Worm (Caenorhabditis elegans): ENCODE data around the gene nth-1.

The nth-1 gene

ce11 chrIII:4291216-4291691, 2.8 kb downstream of the nth-1 start, which contains the start of gene mcm-5 (continued):
- no peak for TF ChIP-seq tbx-2 (tag; optimal IDR thresholded peaks at IDR 0.05)
- TF ChIP-seq unc-39 (tag; optimal IDR thresholded peaks at IDR 0.05) = no peak
- TF ChIP-seq elt-1 (tag; optimal IDR thresholded peaks at IDR 0.05) = no peak
- TF ChIP-seq ceh-9 (tag; optimal IDR thresholded peaks at IDR 0.05) = no peak
- TF ChIP-seq nhr-12 (tag; optimal IDR thresholded peaks at IDR 0.05) = no peak
- peak; percentile 37 for TF ChIP-seq lin-39 (tag; optimal IDR thresholded peaks at IDR 0.05)
- no peak for TF ChIP-seq elt-2 (tag; optimal IDR thresholded peaks at IDR 0.05)
- no peak for TF ChIP-seq egl-5 (tag; optimal IDR thresholded peaks at IDR 0.05)
- no peak for TF ChIP-seq nhr-76 (tag; optimal IDR thresholded peaks at IDR 0.05)
- TF ChIP-seq nhr-25 (tag; optimal IDR thresholded peaks at IDR 0.05) = peak; percentile 36
- TF ChIP-seq daf-12 (tag; optimal IDR thresholded peaks at IDR 0.05) = no peak
- no peak for TF ChIP-seq mml-1 (tag; optimal IDR thresholded peaks at IDR 0.05)
- TF ChIP-seq nhr-237 (tag; optimal IDR thresholded peaks at IDR 0.05) = no peak
- no peak for TF ChIP-seq fos-1 (tag; optimal IDR thresholded peaks at IDR 0.05)
- no peak for TF ChIP-seq ztf-11 (tag; optimal IDR thresholded peaks at IDR 0.05)
- no peak for TF ChIP-seq aly-2 (tag; optimal IDR thresholded peaks at IDR 0.05)
- TF ChIP-seq nhr-28 (tag; optimal IDR thresholded peaks at IDR 0.05) = no peak

DNA sequence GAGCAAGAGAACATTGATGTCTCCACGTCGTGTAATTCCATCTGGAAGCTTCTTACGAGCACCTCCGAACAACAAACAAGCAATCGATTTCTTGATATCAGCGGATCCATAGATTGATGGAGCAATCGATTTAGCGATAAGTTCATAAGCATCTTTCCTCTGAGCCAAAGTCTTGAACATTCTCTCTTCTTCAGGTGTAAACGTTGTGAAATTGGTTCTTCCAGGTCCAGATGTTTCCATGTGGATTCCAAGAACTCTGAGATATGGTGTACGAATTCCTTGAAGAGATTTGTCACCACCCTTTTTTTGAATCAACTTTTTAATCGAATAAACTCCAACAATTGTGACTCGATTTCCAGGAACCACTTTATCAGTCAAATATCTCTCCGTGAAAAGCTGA, 4.1 kb downstream of the nth-1 start:
- TF ChIP-seq nhr-12 (tag; optimal IDR thresholded peaks at IDR 0.05) (no peak), mdl-1 (tag; optimal IDR thresholded peaks at IDR 0.05) (no peak), sea-2 (GFP tag; optimal IDR thresholded peaks at IDR 0.05) (no peak), fos-1 (tag; optimal IDR thresholded peaks at IDR 0.05) (no peak), nhr-77 (tag; optimal IDR thresholded peaks at IDR 0.05) (no peak)

ce11 chrIII:4287379-4287778, 6.7 kb downstream of the nth-1 start, which contains the start of gene R10E4.3:
Gene R10E4.3, minus strand, starts transcription at chrIII:4287479.
- no peak for TF ChIP-seq aly-2 (tag; optimal IDR thresholded peaks at IDR 0.05)
- no peak for TF ChIP-seq tbx-2 (tag; optimal IDR thresholded peaks at IDR 0.05)
- TF ChIP-seq nhr-28 (tag; optimal IDR thresholded peaks at IDR 0.05) = no peak
- TF ChIP-seq ztf-4 (tag; optimal IDR thresholded peaks at IDR 0.05) = no peak
- TF ChIP-seq lsy-12 (tag; optimal IDR thresholded peaks at IDR 0.05) = no peak
- TF ChIP-seq egl-27 (tag; optimal IDR thresholded peaks at IDR 0.05) = no peak
- TF ChIP-seq skn-1 (tag; optimal IDR thresholded peaks at IDR 0.05) = no peak
- no peak for TF ChIP-seq elt-1 (tag; optimal IDR thresholded peaks at IDR 0.05)
- TF ChIP-seq fkh-2 (tag; optimal IDR thresholded peaks at IDR 0.05) = no peak
- no peak for TF ChIP-seq fkh-10 (GFP tag; optimal IDR thresholded peaks at IDR 0.05)

DNA sequence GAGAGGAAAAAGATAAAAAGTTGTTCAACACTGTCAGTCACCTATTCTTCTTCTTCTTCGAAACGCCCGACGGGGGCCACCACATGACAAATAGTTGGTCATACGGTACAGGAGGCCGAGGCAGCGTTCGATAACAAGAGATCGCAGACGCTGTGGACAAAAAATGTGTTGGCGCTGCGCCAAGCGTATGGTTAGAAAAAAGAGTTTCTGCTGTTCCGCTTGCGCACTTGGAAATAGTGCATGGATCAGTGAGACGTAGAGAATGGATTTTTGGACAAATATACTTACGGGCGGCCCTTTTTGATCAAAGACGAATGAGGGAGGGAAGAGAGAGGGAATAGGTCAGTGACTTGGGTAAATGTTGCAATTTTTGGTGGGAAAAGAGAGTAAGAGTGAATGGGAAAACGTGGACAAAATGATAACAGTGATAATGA, 9.3 kb downstream of the nth-1 start:
- TF ChIP-seq pqm-1 (tag; optimal IDR thresholded peaks at IDR 0.05) (peak; percentile 30), nhr-77 (tag; optimal IDR thresholded peaks at IDR 0.05) (no peak), fos-1 (tag; optimal IDR thresholded peaks at IDR 0.05) (peak; percentile 16), hmg-11 (tag; optimal IDR thresholded peaks at IDR 0.05) (peak; percentile 69), egl-5 (tag; optimal IDR thresholded peaks at IDR 0.05) (no peak), jun-1 (tag; optimal IDR thresholded peaks at IDR 0.05) (peak; percentile 84), elt-3 (tag; optimal IDR thresholded peaks at IDR 0.05) (peak in 1 of 3 experiments; percentile 27), nfya-1 (tag; optimal IDR thresholded peaks at IDR 0.05; ENCODE audit: insufficient read depth) (peak; percentile 73), eor-1 (tag; optimal IDR thresholded peaks at IDR 0.05) (no peak), nhr-23 (tag; optimal IDR thresholded peaks at IDR 0.05) (peak; percentile 93), nhr-25 (tag; optimal IDR thresholded peaks at IDR 0.05) (peak; percentile 95), snpc-4 (tag; optimal IDR thresholded peaks at IDR 0.05) (peak; percentile 43), nhr-237 (tag; optimal IDR thresholded peaks at IDR 0.05) (no peak), elt-2 (tag; optimal IDR thresholded peaks at IDR 0.05) (peak; percentile 77), mdl-1 (tag; optimal IDR thresholded peaks at IDR 0.05) (peak; percentile 70), ceh-16 (tag; optimal IDR thresholded peaks at IDR 0.05) (no peak), ceh-28 (tag; optimal IDR thresholded peaks at IDR 0.05) (peak; percentile 60), tbx-2 (tag; optimal IDR thresholded peaks at IDR 0.05) (peak; percentile 49), fkh-10 (GFP tag; optimal IDR thresholded peaks at IDR 0.05) (no peak), nhr-43 (tag; optimal IDR thresholded peaks at IDR 0.05; ENCODE audit: poor library complexity, severe bottlenecking) (peak; percentile 94), lin-15B (tag; optimal IDR thresholded peaks at IDR 0.05) (peak; percentile 40), skn-1 (tag; optimal IDR thresholded peaks at IDR 0.05) (no peak), lsy-12 (tag; optimal IDR thresholded peaks at IDR 0.05) (peak; percentile 76), R02D3.7 (tag; optimal IDR thresholded peaks at IDR 0.05) (peak; percentile 11), egl-27 (tag; optimal IDR thresholded peaks at IDR 0.05) (peak; percentile 57), elt-1 (tag; optimal IDR thresholded peaks at IDR 0.05) (peak; percentile 28), lin-39 (tag; optimal IDR thresholded peaks at IDR 0.05) (peak; percentile 4), pha-4 (tag; optimal IDR thresholded peaks at IDR 0.05) (peak; percentile 99)
